Worm (Caenorhabditis elegans) whole organism, L3 larva: ENCODE data around the gene F08F1.3.
A peak's percentile ranks its signal among the peaks of the same experiment; 100 is the strongest.

Source experiments
- R02D3.7 ChIP-seq: fragments of 150-350 bp; optimal IDR thresholded peaks from 2 replicates; lab custom pipeline; 2014; ENCODE audit warnings: missing biosample characterization, missing genetic modification characterization
- ama-1 ChIP-seq: fragments of 150-350 bp; optimal IDR thresholded peaks from 2 replicates; lab custom pipeline; 2018
- fkh-10 ChIP-seq: sonication (generic microtip); optimal IDR thresholded peaks from 2 replicates; lab custom pipeline; 2017; ENCODE audit warnings: missing biosample characterization, missing genetic modification reagents, missing genetic modification characterization
- fkh-2 ChIP-seq: fragments of 150-350 bp; optimal IDR thresholded peaks from 2 replicates; lab custom pipeline; 2014; ENCODE audit warnings: missing biosample characterization, missing genetic modification reagents, missing genetic modification characterization
- lsy-12 ChIP-seq: sonication (generic microtip); optimal IDR thresholded peaks from 2 replicates; lab custom pipeline; 2016; ENCODE audit warnings: mild to moderate bottlenecking, missing genetic modification characterization, missing compliant biosample characterization
- mml-1 ChIP-seq: fragments of 150-350 bp; sonication (generic microtip); optimal IDR thresholded peaks from 3 replicates; lab custom pipeline; 2014; ENCODE audit warnings: missing biosample characterization, missing genetic modification characterization
- nhr-28 ChIP-seq: fragments of 150-350 bp; optimal IDR thresholded peaks from 2 replicates; lab custom pipeline; 2014; ENCODE audit warnings: missing biosample characterization, missing genetic modification characterization
- nhr-76 ChIP-seq: fragments of 150-350 bp; sonication (generic microtip); optimal IDR thresholded peaks from 5 replicates; lab custom pipeline; 2014; ENCODE audit warnings: missing biosample characterization, missing genetic modification characterization
- nhr-77 ChIP-seq: fragments of 150-350 bp; optimal IDR thresholded peaks from 2 replicates; lab custom pipeline; 2014; ENCODE audit warnings: missing biosample characterization, missing genetic modification characterization
- pqm-1 ChIP-seq: fragments of 150-350 bp; optimal IDR thresholded peaks from 2 replicates; lab custom pipeline; 2017; ENCODE audit warnings: missing biosample characterization, missing genetic modification characterization, inconsistent platforms
- snpc-4 ChIP-seq: fragments of 150-350 bp; optimal IDR thresholded peaks from 2 replicates; lab custom pipeline; 2014; ENCODE audit warnings: missing biosample characterization, missing genetic modification characterization
- tbx-2 ChIP-seq: sonication (generic microtip); optimal IDR thresholded peaks from 2 replicates; lab custom pipeline; 2016; ENCODE audit warnings: mild to moderate bottlenecking, missing genetic modification characterization, missing compliant biosample characterization
- unc-62 ChIP-seq: fragments of 150-350 bp; sonication (generic microtip); optimal IDR thresholded peaks from 4 replicates; lab custom pipeline; 2014; ENCODE audit warnings: missing biosample characterization, missing genetic modification reagents, missing genetic modification characterization
- zag-1 ChIP-seq: fragments of 150-350 bp; optimal IDR thresholded peaks from 2 replicates; lab custom pipeline; 2014; ENCODE audit warnings: missing biosample characterization, missing genetic modification characterization

DNA sequence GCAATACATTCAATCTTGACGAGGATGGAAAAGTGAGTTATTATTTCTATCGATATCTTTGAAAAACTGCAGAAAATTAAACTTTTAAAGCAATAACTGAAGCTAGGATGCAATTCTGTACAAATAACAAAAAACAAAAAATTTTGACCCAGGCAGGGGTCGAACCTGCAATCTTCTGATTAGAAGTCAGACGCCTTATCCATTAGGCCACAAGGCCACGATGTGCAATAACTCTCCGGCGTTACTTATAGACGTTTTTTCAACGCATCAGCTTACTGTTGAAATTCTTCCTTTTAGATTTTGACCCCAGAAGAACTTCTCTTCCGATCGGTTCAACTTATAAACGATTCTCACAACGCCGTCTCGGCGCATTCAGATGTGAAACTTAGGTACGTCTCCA, 47.0 kb upstream of the F08F1.3 start:
- no peak for TF ChIP-seq snpc-4
- TF ChIP-seq nhr-77 (tag; lab: Kevin White, UChicago): no peak
- no peak for TF ChIP-seq fkh-2
- TF ChIP-seq tbx-2: no peak
- no peak for TF ChIP-seq pqm-1 (tag; lab: Kevin White, UChicago)
- no peak for TF ChIP-seq R02D3.7 (tag; lab: Kevin White, UChicago)
- no peak for TF ChIP-seq nhr-76 (tag; lab: Kevin White, UChicago)
- no peak for TF ChIP-seq zag-1
- TF ChIP-seq fkh-10: no peak
- TF ChIP-seq ama-1: no peak
- TF ChIP-seq mml-1 (tag; lab: Kevin White, UChicago): no peak
- peak; percentile 42 for TF ChIP-seq lsy-12 (tag; lab: Kevin White, UChicago)
- TF ChIP-seq unc-62 (GFP tag; lab: Kevin White, UChicago): no peak
- TF ChIP-seq nhr-28: no peak
